Worm (Caenorhabditis elegans) whole organism, young adult: ENCODE measurements around the gene ZC84.6.

Experiments
- F23B12.7 ChIP-seq: sonication (generic microtip); optimal IDR thresholded peaks from 2 replicates; lab custom pipeline; 2017; ENCODE audit warnings: missing genetic modification characterization, mild to moderate bottlenecking, missing compliant biosample characterization, antibody characterized with exemption, moderate library complexity; ENCODE audit not compliant: insufficient read depth
- F33H1.4 ChIP-seq: fragments of 200-800 bp; sonication (Bioruptor generic); IDR thresholded peaks from 2 replicates; pipeline ENCODE4 v1.3.6; 2022; ENCODE audit warnings: missing genetic modification reagents, missing genetic modification characterization, missing compliant biosample characterization
- F49E8.2 ChIP-seq: sonication (generic microtip); optimal IDR thresholded peaks from 3 replicates; lab custom pipeline; 2017; ENCODE audit warnings: missing genetic modification characterization, mild to moderate bottlenecking, missing compliant biosample characterization, antibody characterized with exemption, moderate library complexity; ENCODE audit not compliant: insufficient read depth
- F57A8.1 ChIP-seq: fragments of 200-800 bp; sonication (Bioruptor generic); optimal IDR thresholded peaks from 2 replicates; lab custom pipeline; 2018; ENCODE audit warnings: mild to moderate bottlenecking, missing genetic modification characterization, moderate library complexity, missing compliant biosample characterization
- Y53F4B.3 ChIP-seq: fragments of 200-800 bp; sonication (Bioruptor generic); IDR thresholded peaks from 2 replicates; pipeline ENCODE4 v1.3.6; 2022; ENCODE audit warnings: missing genetic modification reagents, missing genetic modification characterization, missing compliant biosample characterization
- Y53G8AR.9 ChIP-seq: fragments of 200-800 bp; sonication (Bioruptor generic); conservative IDR thresholded peaks from 2 replicates; pipeline ENCODE4 v1.3.6; 2022; ENCODE audit warnings: missing genetic modification reagents, missing genetic modification characterization, missing compliant biosample characterization
- Y56A3A.18 ChIP-seq: fragments of 200-800 bp; sonication (Bioruptor generic); IDR thresholded peaks from 2 replicates; pipeline ENCODE4 v1.3.6; 2022; ENCODE audit warnings: missing genetic modification reagents, missing genetic modification characterization, missing compliant biosample characterization
- ZK185.1 ChIP-seq: sonication (generic microtip); optimal IDR thresholded peaks from 2 replicates; lab custom pipeline; 2016; ENCODE audit warnings: mild to moderate bottlenecking, missing genetic modification characterization, missing compliant biosample characterization; ENCODE audit not compliant: poor library complexity, severe bottlenecking
- aptf-3 ChIP-seq: fragments of 200-800 bp; sonication (Bioruptor generic); IDR thresholded peaks from 2 replicates; pipeline ENCODE4 v1.3.6; 2022; ENCODE audit warnings: missing genetic modification characterization, missing compliant biosample characterization
- atf-7 ChIP-seq: sonication (generic microtip); optimal IDR thresholded peaks from 2 replicates; lab custom pipeline; 2017; ENCODE audit warnings: mild to moderate bottlenecking, missing genetic modification characterization, missing compliant biosample characterization
- attf-3 ChIP-seq: fragments of 200-800 bp; sonication (Bioruptor generic); conservative IDR thresholded peaks from 2 replicates; pipeline ENCODE4 v1.3.6; 2022; ENCODE audit warnings: missing genetic modification reagents, missing genetic modification characterization, missing compliant biosample characterization
- cebp-1 ChIP-seq, 2 experiments: fragments of 200-800 bp in 1 of 2; sonication (Bioruptor generic) in 1 of 2; sonication (generic microtip) in 1 of 2; IDR thresholded peaks in 1 of 2; optimal IDR thresholded peaks in 1 of 2; 2 replicates each; pipeline versions ENCODE4 v1.3.6 to Lab custom; 2017 to 2022; ENCODE audit warnings: missing compliant biosample characterization in 2 of 2, missing genetic modification characterization in 2 of 2, mild to moderate bottlenecking in 1 of 2, missing genetic modification reagents in 1 of 2, moderate library complexity in 1 of 2
- dpff-1 ChIP-seq: sonication (generic microtip); optimal IDR thresholded peaks from 2 replicates; lab custom pipeline; 2017; ENCODE audit warnings: mild to moderate bottlenecking, missing genetic modification characterization, missing compliant biosample characterization
- efl-1 ChIP-seq: fragments of 150-350 bp; optimal IDR thresholded peaks from 2 replicates; lab custom pipeline; 2014; ENCODE audit warnings: missing biosample characterization, missing genetic modification reagents, missing genetic modification characterization
- egl-44 ChIP-seq: fragments of 200-800 bp; sonication (Bioruptor generic); IDR thresholded peaks from 2 replicates; pipeline ENCODE4 v1.3.6; 2022; ENCODE audit warnings: missing genetic modification reagents, missing genetic modification characterization, missing compliant biosample characterization
- egrh-3 ChIP-seq: fragments of 200-800 bp; sonication (Bioruptor generic); IDR thresholded peaks from 2 replicates; pipeline ENCODE4 v1.3.6; 2022; ENCODE audit warnings: missing genetic modification reagents, missing genetic modification characterization, missing compliant biosample characterization
- ekl-4 ChIP-seq: fragments of 200-800 bp; sonication (Bioruptor generic); IDR thresholded peaks from 2 replicates; pipeline ENCODE4 v1.3.6; 2022; ENCODE audit warnings: missing genetic modification reagents, missing genetic modification characterization, missing compliant biosample characterization
- him-1 ChIP-seq: sonication (generic microtip); optimal IDR thresholded peaks from 2 replicates; lab custom pipeline; 2016; ENCODE audit warnings: missing genotype, missing genetic modification reagents, missing genetic modification characterization, missing compliant biosample characterization
- hlh-12 ChIP-seq: sonication (generic microtip); optimal IDR thresholded peaks from 2 replicates; lab custom pipeline; 2016; ENCODE audit warnings: missing genetic modification characterization, missing compliant biosample characterization
- hlh-26 ChIP-seq: fragments of 200-800 bp; sonication (Bioruptor generic); conservative IDR thresholded peaks from 2 replicates; pipeline ENCODE4 v1.3.6; 2022; ENCODE audit warnings: missing genetic modification reagents, missing genetic modification characterization, missing compliant biosample characterization
- hmg-20 ChIP-seq: fragments of 200-800 bp; sonication (Bioruptor generic); IDR thresholded peaks from 2 replicates; pipeline ENCODE4 v1.3.6; 2022; ENCODE audit warnings: missing genetic modification reagents, missing genetic modification characterization, missing compliant biosample characterization
- hrde-1 ChIP-seq: sonication (generic microtip); optimal IDR thresholded peaks from 2 replicates; lab custom pipeline; 2016; ENCODE audit warnings: missing genetic modification characterization, mild to moderate bottlenecking, missing compliant biosample characterization, moderate library complexity, missing genotype, missing genetic modification reagents, borderline replicate concordance
- hsf-1 ChIP-seq: fragments of 200-800 bp; sonication (Bioruptor generic); IDR thresholded peaks from 2 replicates; pipeline ENCODE4 v1.3.6; 2022; ENCODE audit warnings: missing genetic modification reagents, missing genetic modification characterization, missing compliant biosample characterization
- lin-54 ChIP-seq: fragments of 200-800 bp; sonication (Bioruptor generic); optimal IDR thresholded peaks from 2 replicates; lab custom pipeline; 2018; ENCODE audit warnings: mild to moderate bottlenecking, missing genetic modification characterization, missing compliant biosample characterization
- lir-1 ChIP-seq: fragments of 200-800 bp; sonication (Bioruptor generic); conservative IDR thresholded peaks from 2 replicates; pipeline ENCODE4 v1.3.6; 2022; ENCODE audit warnings: missing genetic modification reagents, missing genetic modification characterization, missing compliant biosample characterization
- madf-8 ChIP-seq: fragments of 200-800 bp; sonication (Bioruptor generic); conservative IDR thresholded peaks from 2 replicates; pipeline ENCODE4 v1.3.6; 2022; ENCODE audit warnings: missing genetic modification reagents, missing genetic modification characterization, missing compliant biosample characterization
- mel-28 ChIP-seq: sonication (generic microtip); optimal IDR thresholded peaks from 2 replicates; lab custom pipeline; 2016; ENCODE audit warnings: borderline replicate concordance, mild to moderate bottlenecking, missing genetic modification characterization, missing compliant biosample characterization
- mes-4 ChIP-seq: sonication (generic microtip); optimal IDR thresholded peaks from 2 replicates; lab custom pipeline; 2016; ENCODE audit warnings: missing genotype, missing genetic modification characterization, missing compliant biosample characterization
- nhr-80 ChIP-seq: sonication (generic microtip); optimal IDR thresholded peaks from 2 replicates; lab custom pipeline; 2016; ENCODE audit warnings: missing genetic modification characterization, missing compliant biosample characterization
- repo-1 ChIP-seq: sonication (generic microtip); optimal IDR thresholded peaks from 2 replicates; lab custom pipeline; 2017; ENCODE audit warnings: mild to moderate bottlenecking, missing genetic modification characterization, missing compliant biosample characterization
- rpc-1 ChIP-seq, 2 experiments: fragments of 150-350 bp in 1 of 2; sonication (generic microtip) in 1 of 2; optimal IDR thresholded peaks; 2 replicates each; lab custom pipeline; 2014 to 2018; ENCODE audit warnings: missing biosample characterization in 1 of 2, missing genetic modification characterization in 1 of 2, missing genetic modification reagents in 1 of 2, missing genotype in 1 of 2
- snpc-3.4 ChIP-seq: sonication (generic microtip); optimal IDR thresholded peaks from 2 replicates; lab custom pipeline; 2017; ENCODE audit warnings: missing genetic modification characterization, mild to moderate bottlenecking, missing compliant biosample characterization, antibody characterized with exemption, moderate library complexity, missing genotype, missing genetic modification reagents
- somi-1 ChIP-seq: fragments of 200-800 bp; sonication (Bioruptor generic); optimal IDR thresholded peaks from 2 replicates; lab custom pipeline; 2018; ENCODE audit warnings: mild to moderate bottlenecking, missing genetic modification characterization, missing compliant biosample characterization
- zim-3 ChIP-seq: sonication (generic microtip); optimal IDR thresholded peaks from 2 replicates; lab custom pipeline; 2017; ENCODE audit warnings: mild to moderate bottlenecking, missing genetic modification characterization, moderate library complexity, missing compliant biosample characterization
- ztf-25 ChIP-seq: fragments of 200-800 bp; sonication (Bioruptor generic); IDR thresholded peaks from 2 replicates; pipeline ENCODE4 v1.3.6; 2022; ENCODE audit warnings: missing genetic modification reagents, missing genetic modification characterization, missing compliant biosample characterization
- ztf-26 ChIP-seq: sonication (generic microtip); optimal IDR thresholded peaks from 2 replicates; lab custom pipeline; 2017; ENCODE audit warnings: missing genetic modification characterization, missing compliant biosample characterization
- ztf-28 ChIP-seq: fragments of 200-800 bp; sonication (Bioruptor generic); IDR thresholded peaks from 2 replicates; pipeline ENCODE4 v1.3.6; 2022; ENCODE audit warnings: missing genetic modification reagents, missing genetic modification characterization, missing compliant biosample characterization

ZC84.6 gene

ce11 chrIII:9173239-9173638 is 26.3 kb downstream of the ZC84.6 start:
- TF ChIP-seq ekl-4 (GFP tag; lab: Robert Waterston, UW): no peak
- no peak for TF ChIP-seq atf-7
- TF ChIP-seq dpff-1 (tag; lab: Kevin White, UChicago): no peak
- TF ChIP-seq somi-1 (GFP tag; lab: Kevin White, UChicago): no peak
- TF ChIP-seq lin-54 (GFP tag; lab: Kevin White, UChicago): no peak
- TF ChIP-seq ZK185.1 (tag; lab: Kevin White, UChicago): no peak
- TF ChIP-seq F49E8.2 (tag; lab: Kevin White, UChicago): no peak
- no peak for TF ChIP-seq zim-3 (tag; lab: Kevin White, UChicago)
- no peak for TF ChIP-seq hrde-1 (tag; lab: Kevin White, UChicago)
- TF ChIP-seq snpc-3.4 (tag; lab: Kevin White, UChicago): no peak

ce11 chrIII:9172702-9173101 is 26.8 kb downstream of the ZC84.6 start, which contains the start of gene ina-1:
Gene ina-1 (minus strand): TSS chrIII:9172802.
- TF ChIP-seq zim-3 (tag; lab: Kevin White, UChicago) (no peak), F57A8.1 (GFP tag; lab: Kevin White, UChicago) (no peak), ztf-25 (no peak), efl-1 (GFP tag; lab: Kevin White, UChicago) (no peak), mel-28 (no peak), mes-4 (tag; lab: Kevin White, UChicago) (no peak), egl-44 (GFP tag; lab: Robert Waterston, UW) (no peak), repo-1 (tag; lab: Kevin White, UChicago) (no peak), ztf-26 (tag; lab: Kevin White, UChicago) (no peak), ztf-28 (GFP tag; lab: Robert Waterston, UW) (no peak), nhr-80 (tag; lab: Kevin White, UChicago) (no peak), attf-3 (GFP tag; lab: Robert Waterston, UW) (no peak), rpc-1 (optimal IDR thresholded peaks at IDR 0.05; lab: Kevin White, UChicago) (no peak), rpc-1 (tag; optimal IDR thresholded peaks at IDR 0.05; lab: Kevin White, UChicago) (no peak), aptf-3 (GFP tag; lab: Robert Waterston, UW) (no peak), Y56A3A.18 (GFP tag; lab: Robert Waterston, UW) (no peak)

- TF ChIP-seq hsf-1 (no peak), Y53F4B.3 (GFP tag; lab: Robert Waterston, UW) (no peak), F57A8.1 (GFP tag; lab: Kevin White, UChicago) (no peak), F33H1.4 (GFP tag; lab: Robert Waterston, UW) (no peak), egrh-3 (no peak), somi-1 (GFP tag; lab: Kevin White, UChicago) (no peak)
Observed at ce11 chrIII:9162634-9163118, 36.8 kb downstream of the ZC84.6 start, which contains the start of gene dgk-3. Gene dgk-3 (plus strand): TSS chrIII:9163068.

- no peak for TF ChIP-seq Y53G8AR.9 (GFP tag; lab: Robert Waterston, UW)
- TF ChIP-seq madf-8 (GFP tag; lab: Robert Waterston, UW): no peak
- no peak for TF ChIP-seq him-1
- TF ChIP-seq, all 124 proteins: peak for 0
Observed at ce11 chrIII:9161553-9161952, 38.0 kb downstream of the ZC84.6 start, which contains the start of gene ptr-9. Gene ptr-9 (minus strand): TSS chrIII:9161653.

ce11 chrIII:9154766-9155165 is 44.7 kb downstream of the ZC84.6 start, which contains the start of gene irld-34:
Gene irld-34 (plus strand): TSS chrIII:9155066.
- TF ChIP-seq somi-1 (GFP tag; lab: Kevin White, UChicago): no peak
- TF ChIP-seq lir-1 (GFP tag; lab: Robert Waterston, UW): no peak
- TF ChIP-seq cebp-1 (GFP tag; IDR thresholded peaks at IDR 0.05; lab: Robert Waterston, UW): no peak
- TF ChIP-seq cebp-1 (tag; optimal IDR thresholded peaks at IDR 0.05; lab: Kevin White, UChicago): no peak
- TF ChIP-seq hlh-12: no peak
- TF ChIP-seq hmg-20 (GFP tag; lab: Robert Waterston, UW): no peak
- TF ChIP-seq F23B12.7 (tag; lab: Kevin White, UChicago): no peak
- TF ChIP-seq hlh-26 (GFP tag; lab: Robert Waterston, UW): no peak
